Worm (Caenorhabditis elegans): ENCODE measurements around the gene glb-28.

Gene glb-28

DNA sequence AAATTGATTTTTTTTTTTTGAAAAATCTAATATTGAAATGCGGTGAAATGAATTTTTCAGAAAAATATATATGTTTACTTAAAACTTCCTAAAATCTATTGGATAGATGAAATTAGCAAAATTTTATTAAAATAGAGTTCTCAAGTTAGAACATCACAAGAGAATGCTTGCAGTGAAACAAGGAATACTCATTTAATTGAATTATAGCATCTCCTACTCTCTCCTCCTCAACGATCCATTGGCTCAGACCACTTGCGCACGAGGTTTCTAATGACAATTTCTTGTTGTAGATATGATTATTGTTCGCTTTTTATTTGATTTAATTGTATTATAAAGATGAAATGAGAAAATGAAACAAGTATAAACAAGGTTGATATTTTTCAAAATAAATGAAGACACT lies 4.7 kb upstream of the glb-28 start:
- peak; percentile 28 for TF ChIP-seq lin-14 (GFP tag; optimal IDR thresholded peaks at IDR 0.05)
- no peak for TF ChIP-seq Y116A8C.19 (tag; optimal IDR thresholded peaks at IDR 0.05; ENCODE audit: borderline replicate concordance)

DNA sequence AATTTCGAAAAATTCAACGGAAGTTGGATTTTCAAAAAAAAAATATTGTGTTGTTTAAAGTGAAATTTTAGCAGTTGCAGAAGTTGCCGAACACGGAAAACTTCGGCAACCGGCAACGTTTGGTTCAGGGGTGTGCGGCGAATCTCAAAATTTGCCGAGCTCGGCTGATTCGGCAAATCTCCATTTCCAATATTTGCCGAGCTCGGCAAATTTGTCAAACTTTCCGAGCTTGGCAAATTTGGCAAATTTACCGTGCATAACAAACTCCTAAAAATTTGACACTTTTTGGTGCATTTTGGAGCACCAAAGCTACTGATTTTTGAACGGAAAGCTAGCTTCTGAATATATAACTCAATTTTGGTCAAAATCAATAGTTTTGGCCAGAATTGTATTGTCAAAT lies 4.2 kb upstream of the glb-28 start:
- TF ChIP-seq F16B12.6 (tag; optimal IDR thresholded peaks at IDR 0.05): no peak
- no peak for TF ChIP-seq ceh-90 (tag; optimal IDR thresholded peaks at IDR 0.05)
- TF ChIP-seq ztf-11 (tag; optimal IDR thresholded peaks at IDR 0.05): no peak
- TF ChIP-seq pax-3 (tag; optimal IDR thresholded peaks at IDR 0.05): no peak
- no peak for TF ChIP-seq C16A3.4 (tag; optimal IDR thresholded peaks at IDR 0.05)
- TF ChIP-seq irx-1 (tag; optimal IDR thresholded peaks at IDR 0.05): no peak
- TF ChIP-seq lin-13 (GFP tag; optimal IDR thresholded peaks at IDR 0.05): no peak
- TF ChIP-seq mep-1 (tag; optimal IDR thresholded peaks at IDR 0.05): no peak
- TF ChIP-seq pag-3 (tag; optimal IDR thresholded peaks at IDR 0.05; ENCODE audit: borderline replicate concordance, insufficient read depth): no peak
- no peak for TF ChIP-seq rnt-1 (tag; optimal IDR thresholded peaks at IDR 0.05)

DNA sequence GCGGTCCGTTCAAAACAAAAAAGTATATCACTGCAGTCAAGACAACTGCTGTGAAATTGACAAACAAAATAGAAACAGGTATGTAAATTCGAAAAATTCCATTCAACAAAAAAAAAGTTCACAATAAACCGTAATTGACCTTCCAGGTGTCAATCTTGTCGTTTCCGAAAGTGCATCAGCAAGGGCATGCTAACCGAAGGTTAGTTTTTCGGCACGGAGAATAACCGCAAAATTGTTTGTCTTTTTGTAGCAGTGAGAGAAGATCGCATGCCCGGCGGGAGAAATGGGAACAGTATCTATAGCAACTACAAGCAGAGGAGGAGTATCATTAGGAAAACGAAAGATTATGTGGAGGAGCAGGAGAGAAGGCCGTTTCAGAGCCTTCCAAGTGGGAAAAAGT lies 4.4 kb downstream of the glb-28 start:
- TF ChIP-seq nhr-11 (tag; optimal IDR thresholded peaks at IDR 0.05): no peak
- TF ChIP-seq ztf-11 (tag; optimal IDR thresholded peaks at IDR 0.05): no peak
- no peak for TF ChIP-seq sox-4 (tag; optimal IDR thresholded peaks at IDR 0.05)
- no peak for TF ChIP-seq nhr-28 (tag; optimal IDR thresholded peaks at IDR 0.05)
- TF ChIP-seq lin-35 (GFP tag; optimal IDR thresholded peaks at IDR 0.05): no peak
- TF ChIP-seq efl-1 (optimal IDR thresholded peaks at IDR 0.05): no peak
- TF ChIP-seq efl-1 (GFP tag; optimal IDR thresholded peaks at IDR 0.05 in 1 of 2): peak in 1 of 2 experiments; percentile 48
- TF ChIP-seq nhr-12 (tag; optimal IDR thresholded peaks at IDR 0.05): no peak
- TF ChIP-seq ets-5 (GFP tag; IDR thresholded peaks at IDR 0.05): no peak
- no peak for TF ChIP-seq nhr-90 (tag; optimal IDR thresholded peaks at IDR 0.05; ENCODE audit: poor library complexity)
- TF ChIP-seq hpl-2 (GFP tag; optimal IDR thresholded peaks at IDR 0.05): no peak
- peak; percentile 17 for TF ChIP-seq blmp-1 (tag; optimal IDR thresholded peaks at IDR 0.05)

DNA sequence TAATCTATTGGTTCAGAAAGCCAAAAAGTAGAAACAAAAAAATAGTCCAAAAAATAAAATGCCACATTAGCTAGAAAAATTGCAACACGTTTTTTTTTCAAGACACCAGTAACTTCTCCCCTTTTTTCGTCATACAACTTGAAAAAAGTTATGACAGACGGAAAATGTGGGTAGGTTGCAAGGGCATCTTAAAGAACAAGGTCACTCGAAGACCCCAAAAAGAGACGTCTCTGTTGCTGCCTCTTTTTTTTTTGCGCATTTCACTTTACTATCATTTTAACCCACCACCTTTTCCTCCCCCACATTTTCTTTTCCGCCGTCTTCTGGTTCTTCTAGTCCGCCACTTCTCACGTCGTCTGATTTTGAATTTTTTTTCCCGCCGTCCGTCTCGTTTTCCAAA lies 5.0 kb downstream of the glb-28 start:
- TF ChIP-seq nhr-85 (tag): peak; percentile 23
- peak; percentile 16 for TF ChIP-seq lin-14 (GFP tag; optimal IDR thresholded peaks at IDR 0.05)
- no peak for TF ChIP-seq ceh-8 (GFP tag; optimal IDR thresholded peaks at IDR 0.05)
- TF ChIP-seq nhr-237 (tag; optimal IDR thresholded peaks at IDR 0.05): no peak
- peak; percentile 20 for TF ChIP-seq blmp-1 (tag; optimal IDR thresholded peaks at IDR 0.05)
- no peak for TF ChIP-seq lin-35 (GFP tag; optimal IDR thresholded peaks at IDR 0.05)
- TF ChIP-seq aly-2 (tag; optimal IDR thresholded peaks at IDR 0.05): no peak

DNA sequence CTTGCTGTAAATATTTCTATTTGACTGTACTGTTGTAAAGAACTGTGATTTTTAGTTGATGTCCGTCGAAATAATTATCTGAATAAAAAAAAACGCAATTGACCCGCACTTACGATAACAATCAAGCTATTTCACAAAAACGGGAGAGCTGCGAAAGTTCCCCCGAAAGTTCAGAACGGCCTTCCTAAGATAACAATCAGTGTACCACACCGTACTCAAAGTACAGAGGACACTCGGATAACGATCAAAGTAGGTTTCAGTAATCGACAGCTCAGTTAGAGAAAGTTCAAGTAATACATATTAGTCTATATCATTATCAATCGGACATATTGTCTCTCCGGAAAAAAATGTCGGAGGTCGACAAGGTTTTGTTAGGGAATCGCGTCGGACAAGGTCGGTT lies 6.1 kb downstream of the glb-28 start:
- no peak for TF ChIP-seq fkh-10 (GFP tag; optimal IDR thresholded peaks at IDR 0.05)
- TF ChIP-seq C04F5.9 (tag; optimal IDR thresholded peaks at IDR 0.05): no peak
- TF ChIP-seq unc-86 (tag; optimal IDR thresholded peaks at IDR 0.05): no peak
- no peak for TF ChIP-seq elt-2 (tag; optimal IDR thresholded peaks at IDR 0.05)
- TF ChIP-seq nhr-237 (tag; optimal IDR thresholded peaks at IDR 0.05): no peak
- TF ChIP-seq aha-1 (tag; optimal IDR thresholded peaks at IDR 0.05): no peak
- TF ChIP-seq lin-14 (GFP tag; optimal IDR thresholded peaks at IDR 0.05): no peak
- no peak for TF ChIP-seq C34B4.2 (tag; optimal IDR thresholded peaks at IDR 0.05)
- no peak for TF ChIP-seq ztf-11 (tag; optimal IDR thresholded peaks at IDR 0.05)
- TF ChIP-seq alr-1 (tag; optimal IDR thresholded peaks at IDR 0.05; ENCODE audit: borderline replicate concordance): no peak
- no peak for TF ChIP-seq hlh-17 (GFP tag; optimal IDR thresholded peaks at IDR 0.05; ENCODE audit: borderline replicate concordance)
- no peak for TF ChIP-seq xbp-1 (tag; optimal IDR thresholded peaks at IDR 0.05)
- TF ChIP-seq F16B12.6 (tag; optimal IDR thresholded peaks at IDR 0.05): no peak
